Worm (Caenorhabditis elegans): ENCODE results near the gene M03F8.5.

ce11 chrV:5921761-5922160, 14.8 kb downstream of the M03F8.5 start:
- TF ChIP-seq fkh-3 (tag; optimal IDR thresholded peaks at IDR 0.05) (no peak), sdz-38 (tag; optimal IDR thresholded peaks at IDR 0.05) (no peak), B0035.1 (tag; optimal IDR thresholded peaks at IDR 0.05) (no peak), mes-4 (tag; optimal IDR thresholded peaks at IDR 0.05) (no peak), Y95B8A.8 (GFP tag; IDR thresholded peaks at IDR 0.05) (no peak), snpc-4 (GFP tag; optimal IDR thresholded peaks at IDR 0.05) (no peak), snpc-4 (tag; optimal IDR thresholded peaks at IDR 0.05) (no peak), unc-130 (GFP tag; optimal IDR thresholded peaks at IDR 0.05) (no peak), hsf-1 (GFP tag; IDR thresholded peaks at IDR 0.05) (no peak), C06A6.2 (GFP tag; conservative IDR thresholded peaks at IDR 0.05) (no peak), mcd-1 (GFP tag; IDR thresholded peaks at IDR 0.05) (no peak), Y53F4B.3 (GFP tag; IDR thresholded peaks at IDR 0.05) (no peak)

Data from whole organism, young adult.